Fruit fly (Drosophila melanogaster) whole organism: ENCODE results near the gene Ogdh.

Experiments
- CG8478 ChIP-seq: fragments of >200 bp; optimal IDR thresholded peaks from 2 replicates; lab custom pipeline; 2018; ENCODE audit warnings: inconsistent platforms
- Dll ChIP-seq: fragments of >200 bp; optimal IDR thresholded peaks from 2 replicates; lab custom pipeline; 2017
- usp ChIP-seq: fragments of >200 bp; optimal IDR thresholded peaks from 2 replicates; lab custom pipeline; 2017; ENCODE audit warnings: missing biosample characterization, missing genetic modification characterization, mixed read lengths

DNA sequence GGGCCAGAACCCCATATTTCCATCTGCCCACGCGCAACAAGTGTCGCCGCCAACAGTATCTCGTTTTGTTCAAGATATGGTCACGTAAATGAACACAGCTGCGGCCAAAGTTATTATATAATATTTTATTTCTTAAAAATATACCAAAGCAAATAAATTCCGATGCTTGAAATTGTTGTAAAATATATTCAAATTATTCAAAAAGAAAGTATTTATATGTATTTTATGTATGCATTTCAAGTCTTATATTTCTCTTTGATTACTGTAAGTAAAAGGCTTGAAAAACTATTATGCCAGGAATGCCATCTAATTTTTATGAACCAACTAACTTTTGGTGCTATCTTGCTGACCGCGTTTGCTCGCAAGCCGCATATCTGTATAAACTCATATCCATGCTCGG, 34.5 kb downstream of the Ogdh start:
- no peak for TF ChIP-seq usp (GFP tag; lab: Kevin White, UChicago)
- TF ChIP-seq CG8478 (lab: Kevin White, UChicago): no peak
- TF ChIP-seq Dll (lab: Kevin White, UChicago): no peak
